Worm (Caenorhabditis elegans) whole organism, young adult: ENCODE measurements around the gene Y82E9BR.17.

Experiments used
- B0261.1 ChIP-seq: sonication (generic microtip); optimal IDR thresholded peaks from 2 replicates; lab custom pipeline; 2016; ENCODE audit warnings: mild to moderate bottlenecking, missing genetic modification characterization, moderate library complexity, missing compliant biosample characterization
- D2030.7 ChIP-seq: fragments of 200-800 bp; sonication (Bioruptor generic); IDR thresholded peaks from 2 replicates; pipeline ENCODE4 v1.3.6; 2022; ENCODE audit warnings: missing genetic modification reagents, missing genetic modification characterization, missing compliant biosample characterization
- F22D6.2 ChIP-seq: sonication (generic microtip); optimal IDR thresholded peaks from 2 replicates; lab custom pipeline; 2016; ENCODE audit warnings: mild to moderate bottlenecking, missing genetic modification characterization, missing compliant biosample characterization
- F23B12.7 ChIP-seq: sonication (generic microtip); optimal IDR thresholded peaks from 2 replicates; lab custom pipeline; 2017; ENCODE audit warnings: missing genetic modification characterization, mild to moderate bottlenecking, missing compliant biosample characterization, antibody characterized with exemption, moderate library complexity; ENCODE audit not compliant: insufficient read depth
- F49E8.2 ChIP-seq: sonication (generic microtip); optimal IDR thresholded peaks from 3 replicates; lab custom pipeline; 2017; ENCODE audit warnings: missing genetic modification characterization, mild to moderate bottlenecking, missing compliant biosample characterization, antibody characterized with exemption, moderate library complexity; ENCODE audit not compliant: insufficient read depth
- T07F8.4 ChIP-seq: sonication (generic microtip); optimal IDR thresholded peaks from 2 replicates; lab custom pipeline; 2016; ENCODE audit warnings: mild to moderate bottlenecking, missing genetic modification characterization, moderate library complexity, missing compliant biosample characterization
- Y79H2A.3 ChIP-seq: fragments of 200-800 bp; sonication (Bioruptor generic); conservative IDR thresholded peaks from 2 replicates; pipeline ENCODE4 v1.3.6; 2022; ENCODE audit warnings: missing genetic modification reagents, missing genetic modification characterization, missing compliant biosample characterization
- Y95B8A.8 ChIP-seq: fragments of 200-800 bp; sonication (Bioruptor generic); IDR thresholded peaks from 2 replicates; pipeline ENCODE4 v1.3.6; 2022; ENCODE audit warnings: missing genetic modification reagents, missing genetic modification characterization, missing compliant biosample characterization
- ZK185.1 ChIP-seq: sonication (generic microtip); optimal IDR thresholded peaks from 2 replicates; lab custom pipeline; 2016; ENCODE audit warnings: mild to moderate bottlenecking, missing genetic modification characterization, missing compliant biosample characterization; ENCODE audit not compliant: poor library complexity, severe bottlenecking
- akir-1 ChIP-seq: fragments of 200-800 bp; sonication (Bioruptor generic); optimal IDR thresholded peaks from 2 replicates; lab custom pipeline; 2018; ENCODE audit warnings: mild to moderate bottlenecking, missing genetic modification characterization, moderate library complexity, missing compliant biosample characterization
- aptf-3 ChIP-seq: fragments of 200-800 bp; sonication (Bioruptor generic); IDR thresholded peaks from 2 replicates; pipeline ENCODE4 v1.3.6; 2022; ENCODE audit warnings: missing genetic modification characterization, missing compliant biosample characterization
- cebp-1 ChIP-seq, 2 experiments: fragments of 200-800 bp in 1 of 2; sonication (Bioruptor generic) in 1 of 2; sonication (generic microtip) in 1 of 2; IDR thresholded peaks in 1 of 2; optimal IDR thresholded peaks in 1 of 2; 2 replicates each; pipeline versions ENCODE4 v1.3.6 to Lab custom; 2017 to 2022; ENCODE audit warnings: missing compliant biosample characterization in 2 of 2, missing genetic modification characterization in 2 of 2, mild to moderate bottlenecking in 1 of 2, missing genetic modification reagents in 1 of 2, moderate library complexity in 1 of 2
- ceh-100 ChIP-seq: fragments of 200-800 bp; sonication (Bioruptor generic); IDR thresholded peaks from 2 replicates; pipeline ENCODE4 v1.3.6; 2022; ENCODE audit warnings: missing genetic modification reagents, missing genetic modification characterization, missing compliant biosample characterization
- ceh-27 ChIP-seq: fragments of 200-800 bp; sonication (Bioruptor generic); optimal IDR thresholded peaks from 2 replicates; lab custom pipeline; 2018; ENCODE audit warnings: mild to moderate bottlenecking, missing genetic modification characterization, moderate library complexity, missing compliant biosample characterization
- ceh-79 ChIP-seq: sonication (generic microtip); optimal IDR thresholded peaks from 2 replicates; lab custom pipeline; 2017; ENCODE audit warnings: mild to moderate bottlenecking, missing genetic modification characterization, missing compliant biosample characterization
- ceh-91 ChIP-seq: fragments of 200-800 bp; sonication (Bioruptor generic); IDR thresholded peaks from 2 replicates; pipeline ENCODE4 v1.3.6; 2022; ENCODE audit warnings: missing genetic modification reagents, missing genetic modification characterization, missing compliant biosample characterization
- chd-7 ChIP-seq: sonication (generic microtip); optimal IDR thresholded peaks from 2 replicates; lab custom pipeline; 2016; ENCODE audit warnings: mild to moderate bottlenecking, missing genetic modification characterization, moderate library complexity, missing compliant biosample characterization
- die-1 ChIP-seq: sonication (generic microtip); optimal IDR thresholded peaks from 2 replicates; lab custom pipeline; 2016; ENCODE audit warnings: missing genotype, mild to moderate bottlenecking, missing genetic modification characterization, missing compliant biosample characterization
- dox-1 ChIP-seq: fragments of 200-800 bp; sonication (Bioruptor generic); IDR thresholded peaks from 2 replicates; pipeline ENCODE4 v1.3.6; 2022; ENCODE audit warnings: missing genetic modification reagents, missing genetic modification characterization, missing compliant biosample characterization
- egl-18 ChIP-seq: fragments of 200-800 bp; sonication (Bioruptor generic); IDR thresholded peaks from 2 replicates; pipeline ENCODE4 v1.3.6; 2022; ENCODE audit warnings: missing genetic modification reagents, missing genetic modification characterization, missing compliant biosample characterization
- fkh-3 ChIP-seq: sonication (generic microtip); optimal IDR thresholded peaks from 2 replicates; lab custom pipeline; 2016; ENCODE audit warnings: mild to moderate bottlenecking, missing genetic modification characterization, missing compliant biosample characterization
- hmg-1.2 ChIP-seq: fragments of 200-800 bp; sonication (Bioruptor generic); IDR thresholded peaks from 2 replicates; pipeline ENCODE4 v1.3.6; 2022; ENCODE audit warnings: missing genetic modification reagents, missing genetic modification characterization, missing compliant biosample characterization
- hmg-20 ChIP-seq: fragments of 200-800 bp; sonication (Bioruptor generic); IDR thresholded peaks from 2 replicates; pipeline ENCODE4 v1.3.6; 2022; ENCODE audit warnings: missing genetic modification reagents, missing genetic modification characterization, missing compliant biosample characterization
- hrde-1 ChIP-seq: sonication (generic microtip); optimal IDR thresholded peaks from 2 replicates; lab custom pipeline; 2016; ENCODE audit warnings: missing genetic modification characterization, mild to moderate bottlenecking, missing compliant biosample characterization, moderate library complexity, missing genotype, missing genetic modification reagents, borderline replicate concordance
- hsf-1 ChIP-seq: fragments of 200-800 bp; sonication (Bioruptor generic); IDR thresholded peaks from 2 replicates; pipeline ENCODE4 v1.3.6; 2022; ENCODE audit warnings: missing genetic modification reagents, missing genetic modification characterization, missing compliant biosample characterization
- lin-54 ChIP-seq: fragments of 200-800 bp; sonication (Bioruptor generic); optimal IDR thresholded peaks from 2 replicates; lab custom pipeline; 2018; ENCODE audit warnings: mild to moderate bottlenecking, missing genetic modification characterization, missing compliant biosample characterization
- lir-1 ChIP-seq: fragments of 200-800 bp; sonication (Bioruptor generic); conservative IDR thresholded peaks from 2 replicates; pipeline ENCODE4 v1.3.6; 2022; ENCODE audit warnings: missing genetic modification reagents, missing genetic modification characterization, missing compliant biosample characterization
- lsl-1 ChIP-seq: fragments of 200-800 bp; sonication (Bioruptor generic); optimal IDR thresholded peaks from 2 replicates; lab custom pipeline; 2018; ENCODE audit warnings: mild to moderate bottlenecking, missing genetic modification characterization, moderate library complexity, missing compliant biosample characterization
- lsy-27 ChIP-seq: sonication (generic microtip); optimal IDR thresholded peaks from 2 replicates; lab custom pipeline; 2017; ENCODE audit warnings: missing genetic modification characterization, mild to moderate bottlenecking, missing compliant biosample characterization, antibody characterized with exemption, missing genotype, borderline replicate concordance; ENCODE audit not compliant: insufficient read depth
- madf-10 ChIP-seq: sonication (generic microtip); optimal IDR thresholded peaks from 2 replicates; lab custom pipeline; 2016; ENCODE audit warnings: mild to moderate bottlenecking, missing genetic modification characterization, missing compliant biosample characterization
- madf-6 ChIP-seq: fragments of 200-800 bp; sonication (Bioruptor generic); IDR thresholded peaks from 2 replicates; pipeline ENCODE4 v1.3.6; 2022; ENCODE audit warnings: missing genetic modification reagents, missing genetic modification characterization, missing compliant biosample characterization
- madf-8 ChIP-seq: fragments of 200-800 bp; sonication (Bioruptor generic); conservative IDR thresholded peaks from 2 replicates; pipeline ENCODE4 v1.3.6; 2022; ENCODE audit warnings: missing genetic modification reagents, missing genetic modification characterization, missing compliant biosample characterization
- mcd-1 ChIP-seq: fragments of 200-800 bp; sonication (Bioruptor generic); IDR thresholded peaks from 2 replicates; pipeline ENCODE4 v1.3.6; 2022; ENCODE audit warnings: missing genetic modification reagents, missing genetic modification characterization, missing compliant biosample characterization
- mxl-1 ChIP-seq: sonication (generic microtip); optimal IDR thresholded peaks from 2 replicates; lab custom pipeline; 2016; ENCODE audit warnings: missing genetic modification characterization, missing compliant biosample characterization
- nfyb-1 ChIP-seq: fragments of 200-800 bp; sonication (Bioruptor generic); IDR thresholded peaks from 2 replicates; pipeline ENCODE4 v1.3.6; 2022; ENCODE audit warnings: missing genetic modification reagents, missing genetic modification characterization, missing compliant biosample characterization
- nhr-179 ChIP-seq: sonication (generic microtip); optimal IDR thresholded peaks from 2 replicates; lab custom pipeline; 2016; ENCODE audit warnings: mild to moderate bottlenecking, missing genetic modification characterization, missing compliant biosample characterization
- nhr-80 ChIP-seq: sonication (generic microtip); optimal IDR thresholded peaks from 2 replicates; lab custom pipeline; 2016; ENCODE audit warnings: missing genetic modification characterization, missing compliant biosample characterization
- pbrm-1 ChIP-seq: fragments of 200-800 bp; sonication (Bioruptor generic); IDR thresholded peaks from 2 replicates; pipeline ENCODE4 v1.3.6; 2022; ENCODE audit warnings: missing genetic modification reagents, missing genetic modification characterization, missing compliant biosample characterization
- repo-1 ChIP-seq: sonication (generic microtip); optimal IDR thresholded peaks from 2 replicates; lab custom pipeline; 2017; ENCODE audit warnings: mild to moderate bottlenecking, missing genetic modification characterization, missing compliant biosample characterization
- snpc-4 ChIP-seq, 5 experiments: fragments of 150-350 bp in 1 of 5; sonication (generic microtip) in 4 of 5; optimal IDR thresholded peaks; 2 replicates each; lab custom pipeline; 2014 to 2018; ENCODE audit warnings: missing genetic modification characterization in 5 of 5, missing biosample characterization in 3 of 5, antibody characterized with exemption in 2 of 5, mild to moderate bottlenecking in 2 of 5, missing compliant biosample characterization in 2 of 5, missing genotype in 2 of 5, moderate library complexity in 2 of 5, missing genetic modification reagents in 1 of 5
- tbp1 ChIP-seq: fragments of 200-800 bp; sonication (Bioruptor generic); optimal IDR thresholded peaks from 2 replicates; lab custom pipeline; 2018; ENCODE audit warnings: mild to moderate bottlenecking, missing genetic modification characterization, missing compliant biosample characterization
- ztf-18 ChIP-seq: sonication (generic microtip); optimal IDR thresholded peaks from 2 replicates; lab custom pipeline; 2016; ENCODE audit warnings: missing genotype, mild to moderate bottlenecking, missing genetic modification characterization, missing compliant biosample characterization
- ztf-22 ChIP-seq: fragments of 200-800 bp; sonication (Bioruptor generic); optimal IDR thresholded peaks from 2 replicates; lab custom pipeline; 2018; ENCODE audit warnings: mild to moderate bottlenecking, missing genetic modification characterization, moderate library complexity, missing compliant biosample characterization
- ztf-3 ChIP-seq: fragments of 200-800 bp; sonication (Bioruptor generic); optimal IDR thresholded peaks from 2 replicates; lab custom pipeline; 2018; ENCODE audit warnings: mild to moderate bottlenecking, missing genetic modification characterization, missing compliant biosample characterization

Y82E9BR.17 gene

ce11 chrIII:1455674-1456073 is at the start of gene Y82E9BR.17:
TSS of gene Y82E9BR.17 (minus strand) at chrIII:1455774.
- TF ChIP-seq die-1 (no peak), chd-7 (tag; lab: Kevin White, UChicago) (no peak), lsy-27 (tag; lab: Kevin White, UChicago) (no peak), B0261.1 (tag; lab: Kevin White, UChicago) (no peak), F49E8.2 (no peak), egl-18 (GFP tag; lab: Robert Waterston, UW) (no peak), nfyb-1 (no peak), pbrm-1 (GFP tag; lab: Robert Waterston, UW) (no peak), aptf-3 (GFP tag; lab: Robert Waterston, UW) (no peak), hmg-20 (GFP tag; lab: Robert Waterston, UW) (no peak), ceh-100 (GFP tag; lab: Robert Waterston, UW) (no peak), ceh-27 (no peak), ztf-18 (tag; lab: Kevin White, UChicago) (no peak), ztf-3 (GFP tag; lab: Kevin White, UChicago) (no peak), repo-1 (tag; lab: Kevin White, UChicago) (no peak)

- TF ChIP-seq madf-10 (tag; lab: Kevin White, UChicago) (no peak), akir-1 (GFP tag; lab: Kevin White, UChicago) (no peak), D2030.7 (peak; percentile 49), ZK185.1 (tag; lab: Kevin White, UChicago) (no peak), lir-1 (GFP tag; lab: Robert Waterston, UW) (no peak), mcd-1 (GFP tag; lab: Robert Waterston, UW) (peak; percentile 91), ceh-79 (tag; lab: Kevin White, UChicago) (no peak), ztf-22 (GFP tag; lab: Kevin White, UChicago) (no peak), snpc-4 (GFP tag; optimal IDR thresholded peaks at IDR 0.05; lab: Kevin White, UChicago) (no peak), snpc-4 (tag; optimal IDR thresholded peaks at IDR 0.05; lab: Kevin White, UChicago) (peak in 1 of 4 experiments; percentile 2), Y79H2A.3 (GFP tag; lab: Robert Waterston, UW) (no peak), hrde-1 (tag; lab: Kevin White, UChicago) (peak; percentile 10), F23B12.7 (tag; lab: Kevin White, UChicago) (peak; percentile 42), cebp-1 (GFP tag; IDR thresholded peaks at IDR 0.05; lab: Robert Waterston, UW) (no peak), cebp-1 (tag; optimal IDR thresholded peaks at IDR 0.05; lab: Kevin White, UChicago) (peak; percentile 54), lsl-1 (GFP tag; lab: Kevin White, UChicago) (peak; percentile 92), madf-6 (peak; percentile 55), F22D6.2 (no peak), ceh-27 (no peak), Y95B8A.8 (0 out of 2 replicates have a peak, but pooled peaks have one; percentile 19), F49E8.2 (no peak), madf-8 (GFP tag; lab: Robert Waterston, UW) (0 out of 2 replicates have a peak, but pooled peaks have one; percentile 4), B0261.1 (tag; lab: Kevin White, UChicago) (no peak), T07F8.4 (tag; lab: Kevin White, UChicago) (no peak), dox-1 (GFP tag; lab: Robert Waterston, UW) (peak; percentile 41; the same call in 1 of the 2 replicates), tbp1 (no peak), fkh-3 (tag; lab: Kevin White, UChicago) (no peak), nhr-80 (tag; lab: Kevin White, UChicago) (no peak), mxl-1 (no peak), hsf-1 (GFP tag; lab: Robert Waterston, UW) (no peak), nhr-179 (tag; lab: Kevin White, UChicago) (no peak), lin-54 (peak; percentile 42), aptf-3 (GFP tag; lab: Robert Waterston, UW) (no peak), hmg-1.2 (GFP tag; lab: Robert Waterston, UW) (peak; percentile 98), ceh-91 (no peak)
These were observed 40.4 kb upstream of the Y82E9BR.17 start, which contains the start of the genes ave-1 and M01G5.1 for ce11 chrIII:1495863-1496445. TSS of gene ave-1 (minus strand) at chrIII:1495975. TSS of gene M01G5.1 (plus strand) at chrIII:1496401.
